Fruit fly (Drosophila melanogaster) whole organism, embryonic: Measurements from ENCODE around the gene CG8326.

Experiments
- B-H2 ChIP-seq: fragments of 200-800 bp; sonication (Bioruptor generic); optimal IDR thresholded peaks from 2 replicates; lab custom pipeline; 2018; ENCODE audit warnings: missing biosample characterization, mild to moderate bottlenecking, missing genetic modification characterization
- Bgb ChIP-seq: fragments of 200-800 bp; sonication (Bioruptor generic); IDR thresholded peaks from 2 replicates; pipeline ENCODE4 v1.3.6; 2022; ENCODE audit warnings: missing biosample characterization, missing genetic modification characterization; ENCODE audit not compliant: partially characterized antibody
- C15 ChIP-seq: fragments of 200-800 bp; sonication (Bioruptor generic); IDR thresholded peaks from 3 replicates; pipeline ENCODE4 v1.3.6; 2022; ENCODE audit warnings: missing biosample characterization, missing genetic modification characterization
- CG10209 ChIP-seq: fragments of 200-800 bp; sonication (Bioruptor generic); optimal IDR thresholded peaks from 3 replicates; lab custom pipeline; 2017; ENCODE audit warnings: missing biosample characterization, mild to moderate bottlenecking, missing genetic modification characterization, missing genetic modification reagents
- CG10431 ChIP-seq: fragments of 200-800 bp; sonication (Bioruptor generic); optimal IDR thresholded peaks from 3 replicates; lab custom pipeline; 2018; ENCODE audit warnings: missing biosample characterization, mild to moderate bottlenecking, missing genetic modification characterization
- CG10462 ChIP-seq: fragments of 200-800 bp; sonication (Bioruptor generic); optimal IDR thresholded peaks from 2 replicates; lab custom pipeline; 2016; ENCODE audit warnings: missing biosample characterization, missing genetic modification characterization
- CG10654 ChIP-seq: fragments of 200-800 bp; sonication (Bioruptor generic); optimal IDR thresholded peaks from 2 replicates; lab custom pipeline; 2016; ENCODE audit warnings: missing biosample characterization, missing genetic modification characterization
- CG11093 ChIP-seq: fragments of 200-800 bp; sonication (Bioruptor generic); IDR thresholded peaks from 3 replicates; pipeline ENCODE4 v1.3.6; 2022; ENCODE audit warnings: missing biosample characterization, missing genetic modification characterization
- CG11560 ChIP-seq: fragments of 200-800 bp; sonication (Bioruptor generic); IDR thresholded peaks from 3 replicates; pipeline ENCODE4 v1.3.6; 2022; ENCODE audit warnings: missing biosample characterization, missing genetic modification characterization
- CG12659 ChIP-seq: fragments of 200-800 bp; sonication (Bioruptor generic); optimal IDR thresholded peaks from 3 replicates; lab custom pipeline; 2017; ENCODE audit warnings: mild to moderate bottlenecking, missing biosample characterization, missing genetic modification reagents, missing genetic modification characterization
- CG13624 ChIP-seq: fragments of 200-800 bp; sonication (Bioruptor generic); optimal IDR thresholded peaks from 2 replicates; lab custom pipeline; 2016; ENCODE audit warnings: missing biosample characterization, missing genetic modification characterization
- CG13894 ChIP-seq: fragments of 200-800 bp; sonication (Bioruptor generic); optimal IDR thresholded peaks from 3 replicates; lab custom pipeline; 2018; ENCODE audit warnings: missing biosample characterization, mild to moderate bottlenecking, missing genetic modification characterization, moderate library complexity
- CG15601 ChIP-seq: fragments of 200-800 bp; sonication (Bioruptor generic); optimal IDR thresholded peaks from 3 replicates; lab custom pipeline; 2019; ENCODE audit warnings: missing biosample characterization, mild to moderate bottlenecking, missing genetic modification characterization, moderate library complexity
- CG16813 ChIP-seq: fragments of 200-800 bp; sonication (Bioruptor generic); IDR thresholded peaks from 3 replicates; pipeline ENCODE4 v1.3.6; 2022; ENCODE audit warnings: missing biosample characterization, missing genetic modification characterization; ENCODE audit not compliant: partially characterized antibody
- CG17328 ChIP-seq: fragments of 200-800 bp; sonication (Bioruptor generic); IDR thresholded peaks from 2 replicates; pipeline ENCODE4 v1.3.6; 2022; ENCODE audit warnings: missing biosample characterization, missing genetic modification characterization
- CG17568 ChIP-seq: fragments of 200-800 bp; sonication (Bioruptor generic); optimal IDR thresholded peaks from 2 replicates; lab custom pipeline; 2018; ENCODE audit warnings: missing biosample characterization, mild to moderate bottlenecking, missing genetic modification characterization, moderate library complexity
- CG1792 ChIP-seq: fragments of 200-800 bp; sonication (Bioruptor generic); optimal IDR thresholded peaks from 2 replicates; lab custom pipeline; 2016; ENCODE audit warnings: missing biosample characterization, missing genetic modification characterization
- CG1832 ChIP-seq: fragments of 200-800 bp; sonication (Bioruptor generic); optimal IDR thresholded peaks from 2 replicates; lab custom pipeline; 2017; ENCODE audit warnings: missing biosample characterization, mild to moderate bottlenecking, missing genetic modification characterization, inconsistent platforms
- CG2120 ChIP-seq: fragments of 200-800 bp; sonication (Bioruptor generic); optimal IDR thresholded peaks from 3 replicates; lab custom pipeline; 2016; ENCODE audit warnings: missing biosample characterization, missing genetic modification characterization
- CG34224 ChIP-seq: fragments of 200-800 bp; sonication (Bioruptor generic); IDR thresholded peaks from 3 replicates; pipeline ENCODE4 v1.3.6; 2022; ENCODE audit warnings: missing biosample characterization, missing genetic modification characterization; ENCODE audit not compliant: partially characterized antibody
- CG34422 ChIP-seq: fragments of 200-800 bp; sonication (Bioruptor generic); IDR thresholded peaks from 3 replicates; pipeline ENCODE4 v1.3.6; 2022; ENCODE audit warnings: missing biosample characterization, missing genetic modification characterization
- CG3995 ChIP-seq: fragments of 200-800 bp; sonication (Bioruptor generic); optimal IDR thresholded peaks from 3 replicates; lab custom pipeline; 2016; ENCODE audit warnings: missing biosample characterization, missing genetic modification characterization
- CG4617 ChIP-seq: fragments of 200-800 bp; sonication (Bioruptor generic); optimal IDR thresholded peaks from 3 replicates; lab custom pipeline; 2016; ENCODE audit warnings: missing biosample characterization, missing genetic modification characterization, borderline replicate concordance
- CG4820 ChIP-seq: fragments of 200-800 bp; sonication (Bioruptor generic); optimal IDR thresholded peaks from 3 replicates; lab custom pipeline; 2016; ENCODE audit warnings: missing biosample characterization, missing genetic modification characterization
- CG7987 ChIP-seq: fragments of 200-800 bp; sonication (Bioruptor generic); optimal IDR thresholded peaks from 2 replicates; lab custom pipeline; 2018; ENCODE audit warnings: missing biosample characterization, mild to moderate bottlenecking, missing genetic modification characterization, moderate library complexity
- CG9437 ChIP-seq: fragments of 200-800 bp; sonication (Bioruptor generic); optimal IDR thresholded peaks from 2 replicates; lab custom pipeline; 2018; ENCODE audit warnings: missing biosample characterization, mild to moderate bottlenecking, missing genetic modification characterization
- CG9797 ChIP-seq: fragments of 200-800 bp; sonication (Bioruptor generic); optimal IDR thresholded peaks from 3 replicates; lab custom pipeline; 2018; ENCODE audit warnings: missing biosample characterization, mild to moderate bottlenecking, missing genetic modification characterization
- CHES-1-like ChIP-seq: fragments of 200-800 bp; sonication (Bioruptor generic); optimal IDR thresholded peaks from 2 replicates; lab custom pipeline; 2016; ENCODE audit warnings: missing biosample characterization, missing genetic modification characterization
- CrebB ChIP-seq: fragments of 200-800 bp; sonication (Bioruptor generic); optimal IDR thresholded peaks from 3 replicates; lab custom pipeline; 2018; ENCODE audit warnings: missing biosample characterization, mild to moderate bottlenecking, missing genetic modification characterization
- Dbx ChIP-seq: fragments of 200-800 bp; sonication (Bioruptor generic); IDR thresholded peaks from 3 replicates; pipeline ENCODE4 v1.3.6; 2022; ENCODE audit warnings: missing biosample characterization, missing genetic modification characterization
- E2f2 ChIP-seq: fragments of 200-800 bp; sonication (Bioruptor generic); IDR thresholded peaks from 2 replicates; pipeline ENCODE4 v1.3.6; 2022; ENCODE audit warnings: missing biosample characterization, missing genetic modification characterization
- Hmx ChIP-seq: fragments of 200-800 bp; sonication (Bioruptor generic); optimal IDR thresholded peaks from 2 replicates; lab custom pipeline; 2016; ENCODE audit warnings: missing biosample characterization, missing genetic modification characterization
- MBD-R2 ChIP-seq: fragments of 200-800 bp; sonication (Bioruptor generic); IDR thresholded peaks from 2 replicates; pipeline ENCODE4 v1.3.6; 2022; ENCODE audit warnings: missing biosample characterization, missing genetic modification characterization
- MESR4 ChIP-seq: fragments of 200-800 bp; sonication (Bioruptor generic); optimal IDR thresholded peaks from 2 replicates; lab custom pipeline; 2018; ENCODE audit warnings: missing biosample characterization, mild to moderate bottlenecking, missing genetic modification characterization, moderate library complexity
- Med ChIP-seq: fragments of 200-800 bp; sonication (Bioruptor generic); peaks from one replicate; lab custom pipeline; 2016; ENCODE audit warnings: missing biosample characterization, missing genetic modification characterization, mild to moderate bottlenecking, inconsistent platforms, moderate library complexity
- Myb ChIP-seq: fragments of 200-800 bp; sonication (Bioruptor generic); optimal IDR thresholded peaks from 2 replicates; lab custom pipeline; 2016; ENCODE audit warnings: missing biosample characterization, missing genetic modification characterization
- Xbp1 ChIP-seq: fragments of 200-800 bp; sonication (Bioruptor generic); optimal IDR thresholded peaks from 3 replicates; lab custom pipeline; 2016; ENCODE audit warnings: missing biosample characterization, mild to moderate bottlenecking, missing genetic modification characterization
- ase ChIP-seq: fragments of 200-800 bp; sonication (Bioruptor generic); IDR thresholded peaks from 3 replicates; pipeline ENCODE4 v1.3.6; 2022; ENCODE audit warnings: missing biosample characterization, missing genetic modification characterization
- ci ChIP-seq: fragments of 200-800 bp; sonication (Bioruptor generic); IDR thresholded peaks from 3 replicates; pipeline ENCODE4 v1.3.6; 2022; ENCODE audit warnings: missing biosample characterization, missing genetic modification characterization
- croc ChIP-seq: fragments of 200-800 bp; sonication (Bioruptor generic); conservative IDR thresholded peaks from 3 replicates; pipeline ENCODE4 v1.3.6; 2022; ENCODE audit warnings: missing biosample characterization, missing genetic modification characterization
- fd102C ChIP-seq: fragments of 200-800 bp; sonication (Bioruptor generic); optimal IDR thresholded peaks from 2 replicates; lab custom pipeline; 2018; ENCODE audit warnings: missing biosample characterization, mild to moderate bottlenecking, missing genetic modification characterization, moderate library complexity
- kah ChIP-seq: fragments of 200-800 bp; sonication (Bioruptor generic); optimal IDR thresholded peaks from 2 replicates; lab custom pipeline; 2018; ENCODE audit warnings: missing biosample characterization, mild to moderate bottlenecking, missing genetic modification characterization
- ken ChIP-seq: fragments of 200-800 bp; sonication (Bioruptor generic); IDR thresholded peaks from 3 replicates; pipeline ENCODE4 v1.3.6; 2022; ENCODE audit warnings: missing biosample characterization, missing genetic modification characterization
- knrl ChIP-seq: fragments of 200-800 bp; sonication (Bioruptor generic); IDR thresholded peaks from 3 replicates; pipeline ENCODE4 v1.3.6; 2022; ENCODE audit warnings: missing biosample characterization, missing genetic modification characterization; ENCODE audit not compliant: partially characterized antibody
- mirr ChIP-seq: fragments of 200-800 bp; sonication (Bioruptor generic); optimal IDR thresholded peaks from 3 replicates; lab custom pipeline; 2018; ENCODE audit warnings: missing biosample characterization, mild to moderate bottlenecking, missing genetic modification characterization
- nerfin-1 ChIP-seq: fragments of 200-800 bp; sonication (Bioruptor generic); optimal IDR thresholded peaks from 3 replicates; lab custom pipeline; 2019; ENCODE audit warnings: missing biosample characterization, mild to moderate bottlenecking, missing genetic modification characterization, moderate library complexity
- phol ChIP-seq: fragments of 200-800 bp; sonication (Bioruptor generic); optimal IDR thresholded peaks from 3 replicates; lab custom pipeline; 2018; ENCODE audit warnings: missing biosample characterization, mild to moderate bottlenecking, missing genetic modification characterization, moderate library complexity
- psq ChIP-seq: fragments of 200-800 bp; sonication (Bioruptor generic); optimal IDR thresholded peaks from 2 replicates; lab custom pipeline; 2017; ENCODE audit warnings: missing biosample characterization, missing genetic modification characterization
- pzg ChIP-seq: fragments of 200-800 bp; sonication (Bioruptor generic); optimal IDR thresholded peaks from 3 replicates; lab custom pipeline; 2018; ENCODE audit warnings: missing biosample characterization, mild to moderate bottlenecking, missing genetic modification characterization, moderate library complexity
- stc ChIP-seq: fragments of 200-800 bp; sonication (Bioruptor generic); IDR thresholded peaks from 2 replicates; pipeline ENCODE4 v1.3.6; 2022; ENCODE audit warnings: missing biosample characterization, missing genetic modification characterization
- trem ChIP-seq: fragments of 200-800 bp; optimal IDR thresholded peaks from 3 replicates; lab custom pipeline; 2019; ENCODE audit warnings: missing biosample characterization, mild to moderate bottlenecking, missing genetic modification characterization, moderate library complexity
- z ChIP-seq: fragments of 200-800 bp; sonication (Bioruptor generic); IDR thresholded peaks from 3 replicates; pipeline ENCODE4 v1.3.6; 2022; ENCODE audit warnings: missing biosample characterization, missing genetic modification characterization

The CG8326 gene

dm6 chrX:17656501-17656900 lies 27.2 kb upstream of the CG8326 start, which contains the start of gene IntS2 (continued):
- no peak for TF ChIP-seq trem (tag; lab: Kevin White, UChicago)
- no peak for TF ChIP-seq CG13624 (GFP tag; lab: Kevin White, UChicago)
- TF ChIP-seq CG1792 (GFP tag; lab: Kevin White, UChicago): no peak
- TF ChIP-seq croc (GFP tag; lab: Robert Waterston, UW): no peak
- TF ChIP-seq MESR4 (GFP tag; lab: Kevin White, UChicago): peak; percentile 64
- TF ChIP-seq CG4820 (GFP tag; lab: Kevin White, UChicago): no peak
- TF ChIP-seq Med: peak; percentile 66
- TF ChIP-seq stc (GFP tag; lab: Robert Waterston, UW): no peak
- no peak for TF ChIP-seq CG17568 (GFP tag; lab: Kevin White, UChicago)
- no peak for TF ChIP-seq CG11560 (tag; lab: Robert Waterston, UW)
- TF ChIP-seq z: no peak
- TF ChIP-seq psq: no peak
- no peak for TF ChIP-seq ase (GFP tag; lab: Robert Waterston, UW)
- TF ChIP-seq CG34422 (GFP tag; lab: Robert Waterston, UW): peak; percentile 56; the same call in 1 of the 3 replicates
- TF ChIP-seq B-H2 (GFP tag; lab: Kevin White, UChicago): no peak
- no peak for TF ChIP-seq E2f2
- TF ChIP-seq fd102C (GFP tag; lab: Kevin White, UChicago): no peak
- TF ChIP-seq CG3995 (GFP tag; lab: Kevin White, UChicago): peak; percentile 70
- TF ChIP-seq MBD-R2 (GFP tag; lab: Robert Waterston, UW): peak; percentile 58
- TF ChIP-seq CG15601: no peak
- TF ChIP-seq Hmx: no peak
- TF ChIP-seq CG10462 (GFP tag; lab: Kevin White, UChicago): no peak
- TF ChIP-seq knrl (GFP tag; lab: Robert Waterston, UW): no peak
- TF ChIP-seq CG12659 (GFP tag; lab: Kevin White, UChicago): no peak
- TF ChIP-seq CG10209 (GFP tag; lab: Kevin White, UChicago): no peak
- TF ChIP-seq pzg (GFP tag; lab: Kevin White, UChicago): peak; percentile 20
- TF ChIP-seq phol: no peak
- no peak for TF ChIP-seq kah
- TF ChIP-seq CG34224 (GFP tag; lab: Robert Waterston, UW): no peak
- TF ChIP-seq nerfin-1 (tag; lab: Kevin White, UChicago): no peak
- no peak for TF ChIP-seq CrebB (tag; lab: Kevin White, UChicago)
- no peak for TF ChIP-seq CG17328 (GFP tag; lab: Robert Waterston, UW)
- no peak for TF ChIP-seq mirr (GFP tag; lab: Kevin White, UChicago)
- no peak for TF ChIP-seq Myb (GFP tag; lab: Kevin White, UChicago)
- TF ChIP-seq CG4617 (GFP tag; lab: Kevin White, UChicago): peak; percentile 2
- TF ChIP-seq ci (GFP tag; lab: Robert Waterston, UW): 0 out of 3 replicates have a peak, but pooled peaks have one; percentile 11
- no peak for TF ChIP-seq Xbp1 (GFP tag; lab: Kevin White, UChicago)
- no peak for TF ChIP-seq Bgb (GFP tag; lab: Robert Waterston, UW)
- no peak for TF ChIP-seq CG10654
- no peak for TF ChIP-seq Dbx (GFP tag; lab: Robert Waterston, UW)
- TF ChIP-seq C15 (GFP tag; lab: Robert Waterston, UW): no peak
- no peak for TF ChIP-seq CHES-1-like
- TF ChIP-seq ken (GFP tag; lab: Robert Waterston, UW): no peak
- no peak for TF ChIP-seq CG10431 (GFP tag; lab: Kevin White, UChicago)
- TF ChIP-seq CG9797 (GFP tag; lab: Kevin White, UChicago): peak; percentile 2
- TF ChIP-seq CG1832 (GFP tag; lab: Kevin White, UChicago): no peak
- no peak for TF ChIP-seq CG13894 (tag; lab: Kevin White, UChicago)
- no peak for TF ChIP-seq CG7987 (GFP tag; lab: Kevin White, UChicago)
- TF ChIP-seq CG9437 (GFP tag; lab: Kevin White, UChicago): no peak
- TF ChIP-seq CG16813 (GFP tag; lab: Robert Waterston, UW): no peak
- no peak for TF ChIP-seq CG11093 (GFP tag; lab: Robert Waterston, UW)
- TF ChIP-seq CG2120 (GFP tag; lab: Kevin White, UChicago): no peak
